Worm (Caenorhabditis elegans): Measurements from ENCODE around the gene T21E8.7.

T21E8.7 gene

ce11 chrX:10851735-10852134 lies 31.6 kb upstream of the T21E8.7 start:
- TF ChIP-seq sea-1 (GFP tag; conservative IDR thresholded peaks at IDR 0.05) = no peak
- TF ChIP-seq ets-7 (tag; optimal IDR thresholded peaks at IDR 0.05) = no peak
- no peak for TF ChIP-seq hnd-1 (tag; optimal IDR thresholded peaks at IDR 0.05)
- TF ChIP-seq F13C5.2 (tag; optimal IDR thresholded peaks at IDR 0.05) = no peak
- TF ChIP-seq ceh-13 (GFP tag; optimal IDR thresholded peaks at IDR 0.05) = no peak
- TF ChIP-seq hmg-4 (GFP tag; optimal IDR thresholded peaks at IDR 0.05) = no peak
- no peak for TF ChIP-seq hmbx-1 (tag; optimal IDR thresholded peaks at IDR 0.05)
- no peak for TF ChIP-seq ceh-36 (tag; optimal IDR thresholded peaks at IDR 0.05)
- no peak for TF ChIP-seq flt-1 (GFP tag; IDR thresholded peaks at IDR 0.05)
- no peak for TF ChIP-seq tbx-37 (GFP tag; conservative IDR thresholded peaks at IDR 0.05)
- no peak for TF ChIP-seq pes-1 (GFP tag; IDR thresholded peaks at IDR 0.05)
- TF ChIP-seq B0310.2 (tag; optimal IDR thresholded peaks at IDR 0.05) = no peak
- TF ChIP-seq tra-4 (tag; optimal IDR thresholded peaks at IDR 0.05) = no peak
- TF ChIP-seq scrt-1 (GFP tag; IDR thresholded peaks at IDR 0.05) = no peak

- TF ChIP-seq ceh-13 (GFP tag; optimal IDR thresholded peaks at IDR 0.05) (no peak), scrt-1 (GFP tag; IDR thresholded peaks at IDR 0.05) (no peak), tbx-37 (GFP tag; conservative IDR thresholded peaks at IDR 0.05) (no peak), sea-1 (GFP tag; conservative IDR thresholded peaks at IDR 0.05) (no peak), ets-7 (tag; optimal IDR thresholded peaks at IDR 0.05) (no peak)
Observed at ce11 chrX:10853271-10853670, 30.0 kb upstream of the T21E8.7 start.

- TF ChIP-seq ceh-13 (GFP tag; optimal IDR thresholded peaks at IDR 0.05) (no peak), hmg-4 (GFP tag; optimal IDR thresholded peaks at IDR 0.05) (no peak), hnd-1 (tag; optimal IDR thresholded peaks at IDR 0.05) (no peak), F13C5.2 (tag; optimal IDR thresholded peaks at IDR 0.05) (no peak), ets-7 (tag; optimal IDR thresholded peaks at IDR 0.05) (no peak), B0310.2 (tag; optimal IDR thresholded peaks at IDR 0.05) (no peak), aly-1 (tag; optimal IDR thresholded peaks at IDR 0.05) (no peak), scrt-1 (GFP tag; IDR thresholded peaks at IDR 0.05) (no peak), tbx-11 (GFP tag; IDR thresholded peaks at IDR 0.05) (no peak), flt-1 (GFP tag; IDR thresholded peaks at IDR 0.05) (no peak)
Observed at ce11 chrX:10859211-10859610, 24.1 kb upstream of the T21E8.7 start, which contains the start of gene pgp-5. pgp-5 (minus strand) TSS chrX:10859297.

ce11 chrX:10859622-10860021 lies 23.7 kb upstream of the T21E8.7 start:
- no peak for TF ChIP-seq ceh-36 (tag; optimal IDR thresholded peaks at IDR 0.05)
- no peak for TF ChIP-seq pes-1 (GFP tag; IDR thresholded peaks at IDR 0.05)
- TF ChIP-seq hmg-4 (GFP tag; optimal IDR thresholded peaks at IDR 0.05) = no peak
- TF ChIP-seq ceh-13 (GFP tag; optimal IDR thresholded peaks at IDR 0.05) = no peak
- no peak for TF ChIP-seq scrt-1 (GFP tag; IDR thresholded peaks at IDR 0.05)
- no peak for TF ChIP-seq tbx-37 (GFP tag; conservative IDR thresholded peaks at IDR 0.05)
- no peak for TF ChIP-seq ama-1 (optimal IDR thresholded peaks at IDR 0.05)
- TF ChIP-seq B0310.2 (tag; optimal IDR thresholded peaks at IDR 0.05) = no peak
- no peak for TF ChIP-seq F13C5.2 (tag; optimal IDR thresholded peaks at IDR 0.05)

- TF ChIP-seq scrt-1 (GFP tag; IDR thresholded peaks at IDR 0.05) (no peak), tbx-37 (GFP tag; conservative IDR thresholded peaks at IDR 0.05) (no peak), hmg-4 (GFP tag; optimal IDR thresholded peaks at IDR 0.05) (no peak), aly-1 (tag; optimal IDR thresholded peaks at IDR 0.05) (no peak), hnd-1 (tag; optimal IDR thresholded peaks at IDR 0.05) (no peak), tbx-11 (GFP tag; IDR thresholded peaks at IDR 0.05) (no peak), flt-1 (GFP tag; IDR thresholded peaks at IDR 0.05) (no peak), sea-1 (GFP tag; conservative IDR thresholded peaks at IDR 0.05) (no peak), F13C5.2 (tag; optimal IDR thresholded peaks at IDR 0.05) (no peak), hmbx-1 (tag; optimal IDR thresholded peaks at IDR 0.05) (no peak), pes-1 (GFP tag; IDR thresholded peaks at IDR 0.05) (no peak), ama-1 (optimal IDR thresholded peaks at IDR 0.05) (no peak), ets-7 (tag; optimal IDR thresholded peaks at IDR 0.05) (no peak), tra-4 (tag; optimal IDR thresholded peaks at IDR 0.05) (no peak), ceh-13 (GFP tag; optimal IDR thresholded peaks at IDR 0.05) (no peak), ceh-36 (tag; optimal IDR thresholded peaks at IDR 0.05) (no peak), B0310.2 (tag; optimal IDR thresholded peaks at IDR 0.05) (no peak)
Observed at ce11 chrX:10861673-10862072, 21.6 kb upstream of the T21E8.7 start.

ce11 chrX:10862582-10862981 lies 20.7 kb upstream of the T21E8.7 start:
- TF ChIP-seq ets-7 (tag; optimal IDR thresholded peaks at IDR 0.05) = no peak
- TF ChIP-seq ama-1 (optimal IDR thresholded peaks at IDR 0.05) = no peak

- TF ChIP-seq B0310.2 (tag; optimal IDR thresholded peaks at IDR 0.05) (no peak), hnd-1 (tag; optimal IDR thresholded peaks at IDR 0.05) (no peak), scrt-1 (GFP tag; IDR thresholded peaks at IDR 0.05) (no peak), aly-1 (tag; optimal IDR thresholded peaks at IDR 0.05) (no peak), tbx-11 (GFP tag; IDR thresholded peaks at IDR 0.05) (no peak), hmbx-1 (tag; optimal IDR thresholded peaks at IDR 0.05) (no peak), ceh-36 (tag; optimal IDR thresholded peaks at IDR 0.05) (no peak), F13C5.2 (tag; optimal IDR thresholded peaks at IDR 0.05) (no peak), hmg-4 (GFP tag; optimal IDR thresholded peaks at IDR 0.05) (no peak), ceh-13 (GFP tag; optimal IDR thresholded peaks at IDR 0.05) (no peak), flt-1 (GFP tag; IDR thresholded peaks at IDR 0.05) (no peak), tbx-37 (GFP tag; conservative IDR thresholded peaks at IDR 0.05) (no peak), tra-4 (tag; optimal IDR thresholded peaks at IDR 0.05) (no peak), pes-1 (GFP tag; IDR thresholded peaks at IDR 0.05) (no peak), ets-7 (tag; optimal IDR thresholded peaks at IDR 0.05) (no peak), sea-1 (GFP tag; conservative IDR thresholded peaks at IDR 0.05) (no peak), ama-1 (optimal IDR thresholded peaks at IDR 0.05) (no peak)
Observed at ce11 chrX:10864322-10864721, 19.0 kb upstream of the T21E8.7 start, which contains the start of gene pgp-8. pgp-8 (minus strand) TSS chrX:10864422.

- TF ChIP-seq aly-1 (tag; optimal IDR thresholded peaks at IDR 0.05) = no peak
- TF ChIP-seq pes-1 (GFP tag; IDR thresholded peaks at IDR 0.05) = no peak
- TF ChIP-seq ceh-13 (GFP tag; optimal IDR thresholded peaks at IDR 0.05) = no peak
- TF ChIP-seq hmbx-1 (tag; optimal IDR thresholded peaks at IDR 0.05) = no peak
- TF ChIP-seq hmg-4 (GFP tag; optimal IDR thresholded peaks at IDR 0.05) = no peak
- TF ChIP-seq ceh-36 (tag; optimal IDR thresholded peaks at IDR 0.05) = no peak
- no peak for TF ChIP-seq ets-7 (tag; optimal IDR thresholded peaks at IDR 0.05)
- TF ChIP-seq F13C5.2 (tag; optimal IDR thresholded peaks at IDR 0.05) = no peak
- no peak for TF ChIP-seq flt-1 (GFP tag; IDR thresholded peaks at IDR 0.05)
- no peak for TF ChIP-seq scrt-1 (GFP tag; IDR thresholded peaks at IDR 0.05)
- no peak for TF ChIP-seq ama-1 (optimal IDR thresholded peaks at IDR 0.05)
Observed at ce11 chrX:10870137-10870536, 13.2 kb upstream of the T21E8.7 start, which contains the start of gene pgp-7. pgp-7 (minus strand) TSS chrX:10870237.

All from whole organism, early embryonic.